Fruit fly (Drosophila melanogaster) whole organism, embryonic: ENCODE measurements around the gene Srr.
A peak's percentile ranks its signal among the peaks of the same experiment; 100 is the strongest.

ENCODE experiments used
- ATbp ChIP-seq: fragments of 200-800 bp; sonication (Bioruptor generic); optimal IDR thresholded peaks from 2 replicates; lab custom pipeline; 2017; ENCODE audit warnings: missing biosample characterization, mild to moderate bottlenecking, missing genetic modification characterization, missing genetic modification reagents
- Abd-B ChIP-seq: fragments of 200-800 bp; sonication (Bioruptor generic); optimal IDR thresholded peaks from 2 replicates; lab custom pipeline; 2018; ENCODE audit warnings: missing biosample characterization, mild to moderate bottlenecking, missing genetic modification characterization, moderate library complexity
- B-H2 ChIP-seq: fragments of 200-800 bp; sonication (Bioruptor generic); optimal IDR thresholded peaks from 2 replicates; lab custom pipeline; 2018; ENCODE audit warnings: missing biosample characterization, mild to moderate bottlenecking, missing genetic modification characterization
- Bgb ChIP-seq: fragments of 200-800 bp; sonication (Bioruptor generic); IDR thresholded peaks from 2 replicates; pipeline ENCODE4 v1.3.6; 2022; ENCODE audit warnings: missing biosample characterization, missing genetic modification characterization; ENCODE audit not compliant: partially characterized antibody
- CG10321 ChIP-seq: fragments of 200-800 bp; sonication (Bioruptor generic); IDR thresholded peaks from 2 replicates; pipeline ENCODE4 v1.3.6; 2022; ENCODE audit warnings: missing biosample characterization, missing genetic modification characterization
- CG10543 ChIP-seq: fragments of 200-800 bp; sonication (Bioruptor generic); optimal IDR thresholded peaks from 3 replicates; lab custom pipeline; 2017; ENCODE audit warnings: missing biosample characterization, mild to moderate bottlenecking, missing genetic modification characterization, moderate library complexity
- CG11723 ChIP-seq: fragments of 200-800 bp; sonication (Bioruptor generic); optimal IDR thresholded peaks from 2 replicates; lab custom pipeline; 2017; ENCODE audit warnings: missing biosample characterization, mild to moderate bottlenecking, missing genetic modification characterization
- CG15011 ChIP-seq: fragments of 200-800 bp; sonication (Bioruptor generic); optimal IDR thresholded peaks from 3 replicates; lab custom pipeline; 2018; ENCODE audit warnings: missing biosample characterization, mild to moderate bottlenecking, missing genetic modification characterization
- CG1832 ChIP-seq: fragments of 200-800 bp; sonication (Bioruptor generic); optimal IDR thresholded peaks from 2 replicates; lab custom pipeline; 2017; ENCODE audit warnings: missing biosample characterization, mild to moderate bottlenecking, missing genetic modification characterization, inconsistent platforms
- CG2202 ChIP-seq: fragments of 200-800 bp; sonication (Bioruptor generic); optimal IDR thresholded peaks from 2 replicates; lab custom pipeline; 2018; ENCODE audit warnings: missing biosample characterization, mild to moderate bottlenecking, missing genetic modification characterization
- CG30020 ChIP-seq: fragments of 200-800 bp; optimal IDR thresholded peaks from 2 replicates; lab custom pipeline; 2019; ENCODE audit warnings: missing biosample characterization, mild to moderate bottlenecking, missing genetic modification characterization, moderate library complexity
- CG30403 ChIP-seq: fragments of 200-800 bp; sonication (Bioruptor generic); optimal IDR thresholded peaks from 3 replicates; lab custom pipeline; 2016; ENCODE audit warnings: missing biosample characterization, missing genetic modification characterization
- CG3065 ChIP-seq: fragments of 200-800 bp; sonication (Bioruptor generic); optimal IDR thresholded peaks from 2 replicates; lab custom pipeline; 2016; ENCODE audit warnings: missing biosample characterization, missing genetic modification characterization
- CG31365 ChIP-seq: fragments of 200-800 bp; sonication (Bioruptor generic); optimal IDR thresholded peaks from 2 replicates; lab custom pipeline; 2018; ENCODE audit warnings: missing biosample characterization, mild to moderate bottlenecking, missing genetic modification characterization
- CG4328 ChIP-seq: fragments of 200-800 bp; sonication (Bioruptor generic); optimal IDR thresholded peaks from 3 replicates; lab custom pipeline; 2017; ENCODE audit warnings: missing biosample characterization, missing genetic modification reagents, missing genetic modification characterization
- CG4404 ChIP-seq: fragments of 200-800 bp; sonication (Bioruptor generic); IDR thresholded peaks from 2 replicates; pipeline ENCODE4 v1.3.6; 2022; ENCODE audit warnings: missing biosample characterization, missing genetic modification characterization
- CG5180 ChIP-seq: fragments of 200-800 bp; sonication (Bioruptor generic); optimal IDR thresholded peaks from 3 replicates; lab custom pipeline; 2017; ENCODE audit warnings: missing biosample characterization, missing genetic modification characterization, mild to moderate bottlenecking, moderate library complexity, missing genetic modification reagents
- CG5245 ChIP-seq: fragments of 200-800 bp; sonication (Bioruptor generic); optimal IDR thresholded peaks from 3 replicates; lab custom pipeline; 2016; ENCODE audit warnings: missing biosample characterization, missing genetic modification characterization
- CG7357 ChIP-seq: fragments of 200-800 bp; sonication (Bioruptor generic); IDR thresholded peaks from 3 replicates; pipeline ENCODE4 v1.3.6; 2022; ENCODE audit warnings: missing biosample characterization, missing genetic modification characterization
- CG8089 ChIP-seq: fragments of 200-800 bp; sonication (Bioruptor generic); optimal IDR thresholded peaks from 3 replicates; lab custom pipeline; 2016; ENCODE audit warnings: missing biosample characterization, missing genetic modification characterization
- CG9437 ChIP-seq: fragments of 200-800 bp; sonication (Bioruptor generic); optimal IDR thresholded peaks from 2 replicates; lab custom pipeline; 2018; ENCODE audit warnings: missing biosample characterization, mild to moderate bottlenecking, missing genetic modification characterization
- CG9876 ChIP-seq: fragments of 200-800 bp; sonication (Bioruptor generic); optimal IDR thresholded peaks from 2 replicates; lab custom pipeline; 2016; ENCODE audit warnings: missing biosample characterization, missing genetic modification characterization
- D19A ChIP-seq: fragments of 200-800 bp; optimal IDR thresholded peaks from 3 replicates; lab custom pipeline; 2019; ENCODE audit warnings: missing biosample characterization, mild to moderate bottlenecking, missing genetic modification characterization, moderate library complexity
- H15 ChIP-seq: fragments of 200-800 bp; sonication (Bioruptor generic); IDR thresholded peaks from 3 replicates; pipeline ENCODE4 v1.3.6; 2022; ENCODE audit warnings: missing biosample characterization, missing genetic modification characterization
- Mad ChIP-seq: fragments of 200-800 bp; sonication (Bioruptor generic); optimal IDR thresholded peaks from 2 replicates; lab custom pipeline; 2016; ENCODE audit warnings: missing biosample characterization, missing genetic modification characterization
- Nf-YC ChIP-seq: fragments of 200-800 bp; optimal IDR thresholded peaks from 3 replicates; lab custom pipeline; 2019; ENCODE audit warnings: missing biosample characterization, mild to moderate bottlenecking, missing genetic modification characterization, moderate library complexity
- Oli ChIP-seq: fragments of 200-800 bp; sonication (Bioruptor generic); optimal IDR thresholded peaks from 2 replicates; lab custom pipeline; 2018; ENCODE audit warnings: missing biosample characterization, mild to moderate bottlenecking, missing genetic modification characterization, moderate library complexity
- Pdp1 ChIP-seq, 2 experiments: fragments of 200-800 bp; sonication (Bioruptor generic); optimal IDR thresholded peaks; 3 replicates each; lab custom pipeline; 2016; ENCODE audit warnings: missing biosample characterization in 2 of 2, missing genetic modification characterization in 2 of 2, mild to moderate bottlenecking in 1 of 2, moderate library complexity in 1 of 2
- Scr ChIP-seq: fragments of 200-800 bp; sonication (Bioruptor generic); IDR thresholded peaks from 2 replicates; pipeline ENCODE4 v1.3.6; 2022; ENCODE audit warnings: missing biosample characterization, missing genetic modification characterization; ENCODE audit not compliant: partially characterized antibody
- Sin3A ChIP-seq: fragments of >200 bp; optimal IDR thresholded peaks from 2 replicates; lab custom pipeline; 2018
- TFAM ChIP-seq: fragments of 200-800 bp; sonication (Bioruptor generic); optimal IDR thresholded peaks from 2 replicates; lab custom pipeline; 2017; ENCODE audit warnings: missing biosample characterization, missing genetic modification characterization, inconsistent platforms
- Taf1 ChIP-seq: fragments of 200-800 bp; sonication (Bioruptor generic); IDR thresholded peaks from 2 replicates; pipeline ENCODE4 v1.3.6; 2022; ENCODE audit warnings: missing biosample characterization, missing genetic modification characterization
- Vsx1 ChIP-seq: fragments of 200-800 bp; sonication (Bioruptor generic); optimal IDR thresholded peaks from 2 replicates; lab custom pipeline; 2017; ENCODE audit warnings: missing biosample characterization, mild to moderate bottlenecking, missing genetic modification characterization, missing genetic modification reagents
- btn ChIP-seq: fragments of 200-800 bp; sonication (Bioruptor generic); optimal IDR thresholded peaks from 2 replicates; lab custom pipeline; 2016; ENCODE audit warnings: missing biosample characterization, missing genetic modification characterization
- cato ChIP-seq: fragments of 200-800 bp; sonication (Bioruptor generic); optimal IDR thresholded peaks from 2 replicates; lab custom pipeline; 2016; ENCODE audit warnings: missing biosample characterization, missing genetic modification characterization, borderline replicate concordance
- ems ChIP-seq: fragments of 200-800 bp; sonication (Bioruptor generic); optimal IDR thresholded peaks from 3 replicates; lab custom pipeline; 2016; ENCODE audit warnings: missing biosample characterization, missing genetic modification characterization
- fu2 ChIP-seq: fragments of 200-800 bp; sonication (Bioruptor generic); optimal IDR thresholded peaks from 2 replicates; lab custom pipeline; 2016; ENCODE audit warnings: missing biosample characterization, missing genetic modification characterization
- gem ChIP-seq: fragments of 200-800 bp; sonication (Bioruptor generic); optimal IDR thresholded peaks from 2 replicates; lab custom pipeline; 2019; ENCODE audit warnings: missing biosample characterization, mild to moderate bottlenecking, missing genetic modification characterization, moderate library complexity
- kay ChIP-seq: fragments of 200-800 bp; sonication (Bioruptor generic); optimal IDR thresholded peaks from 2 replicates; lab custom pipeline; 2016; ENCODE audit warnings: missing biosample characterization, missing genetic modification characterization
- kni ChIP-seq: fragments of 200-800 bp; sonication (Bioruptor generic); optimal IDR thresholded peaks from 3 replicates; lab custom pipeline; 2017; ENCODE audit warnings: mild to moderate bottlenecking, missing biosample characterization, missing genetic modification reagents, missing genetic modification characterization
- nerfin-1 ChIP-seq: fragments of 200-800 bp; sonication (Bioruptor generic); optimal IDR thresholded peaks from 3 replicates; lab custom pipeline; 2019; ENCODE audit warnings: missing biosample characterization, mild to moderate bottlenecking, missing genetic modification characterization, moderate library complexity
- pita ChIP-seq: fragments of 200-800 bp; sonication (Bioruptor generic); optimal IDR thresholded peaks from 2 replicates; lab custom pipeline; 2017; ENCODE audit warnings: missing biosample characterization, mild to moderate bottlenecking, missing genetic modification characterization
- pros ChIP-seq: fragments of 200-800 bp; sonication (Bioruptor generic); optimal IDR thresholded peaks from 3 replicates; lab custom pipeline; 2019; ENCODE audit warnings: missing biosample characterization, mild to moderate bottlenecking, missing genetic modification characterization, moderate library complexity
- run ChIP-seq: fragments of 200-800 bp; sonication (Bioruptor generic); optimal IDR thresholded peaks from 3 replicates; lab custom pipeline; 2018; ENCODE audit warnings: missing biosample characterization, mild to moderate bottlenecking, missing genetic modification characterization
- sens ChIP-seq: fragments of 200-800 bp; sonication (Bioruptor generic); peaks from one replicate; lab custom pipeline; 2016; ENCODE audit warnings: missing biosample characterization, missing genetic modification characterization
- shn ChIP-seq: fragments of 200-800 bp; sonication (Bioruptor generic); optimal IDR thresholded peaks from 3 replicates; lab custom pipeline; 2016; ENCODE audit warnings: missing biosample characterization, missing genetic modification characterization
- vvl ChIP-seq: fragments of 200-800 bp; sonication (Bioruptor generic); IDR thresholded peaks from 2 replicates; pipeline ENCODE4 v1.3.6; 2022; ENCODE audit warnings: missing biosample characterization, missing genetic modification characterization
- wor ChIP-seq: fragments of 200-800 bp; sonication (Bioruptor generic); IDR thresholded peaks from 2 replicates; pipeline ENCODE4 v1.3.6; 2022; ENCODE audit warnings: missing biosample characterization, missing genetic modification characterization
- z ChIP-seq: fragments of 200-800 bp; sonication (Bioruptor generic); IDR thresholded peaks from 3 replicates; pipeline ENCODE4 v1.3.6; 2022; ENCODE audit warnings: missing biosample characterization, missing genetic modification characterization
- zen2 ChIP-seq: fragments of 200-800 bp; sonication (Bioruptor generic); IDR thresholded peaks from 3 replicates; pipeline ENCODE4 v1.3.6; 2022; ENCODE audit warnings: missing biosample characterization, missing genetic modification characterization; ENCODE audit not compliant: partially characterized antibody

The Srr gene

DNA sequence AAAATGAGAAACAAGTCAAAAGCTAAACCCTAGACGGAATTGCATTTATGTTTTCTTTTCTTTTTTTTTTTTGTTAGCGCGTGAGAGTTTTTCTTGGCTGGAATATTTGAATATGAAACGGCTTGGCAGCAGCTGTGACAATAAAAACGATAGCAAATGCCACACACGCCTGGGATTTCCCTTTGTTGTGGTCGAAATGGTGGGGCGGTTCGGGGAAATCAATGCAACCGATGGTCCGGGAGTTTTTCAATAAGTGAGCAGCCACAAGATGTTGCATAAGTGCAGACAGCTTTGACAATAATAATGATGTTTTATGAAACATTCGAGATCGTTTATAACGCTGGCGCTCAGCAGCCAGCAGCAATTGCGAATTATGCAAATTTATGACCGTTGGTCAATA, 11.6 kb downstream of the Srr start (continued):
- TF ChIP-seq CG4328 (no peak), pita (no peak), gem (tag; lab: Kevin White, UChicago) (no peak), CG11723 (GFP tag; lab: Kevin White, UChicago) (no peak), shn (GFP tag; lab: Kevin White, UChicago) (no peak), D19A (tag; lab: Kevin White, UChicago) (no peak), run (tag; lab: Kevin White, UChicago) (peak; percentile 66), fu2 (GFP tag; lab: Kevin White, UChicago) (no peak), Scr (GFP tag; lab: Robert Waterston, UW) (no peak), CG7357 (GFP tag; lab: Robert Waterston, UW) (no peak), ATbp (no peak), zen2 (no peak), pros (no peak), CG15011 (GFP tag; lab: Kevin White, UChicago) (no peak), Pdp1 (GFP tag; optimal IDR thresholded peaks at IDR 0.05; lab: Kevin White, UChicago) (peak in 1 of 2 experiments; percentile 56), CG30020 (tag; lab: Kevin White, UChicago) (no peak), kni (GFP tag; lab: Kevin White, UChicago) (no peak), Abd-B (GFP tag; lab: Kevin White, UChicago) (no peak), Sin3A (lab: Kevin White, UChicago) (no peak), vvl (peak; percentile 61; the same call in 1 of the 2 replicates), CG4404 (GFP tag; lab: Robert Waterston, UW) (no peak), TFAM (GFP tag; lab: Kevin White, UChicago) (no peak), CG10321 (GFP tag; lab: Robert Waterston, UW) (no peak), ems (GFP tag; lab: Kevin White, UChicago) (no peak), Vsx1 (GFP tag; lab: Kevin White, UChicago) (no peak)

DNA sequence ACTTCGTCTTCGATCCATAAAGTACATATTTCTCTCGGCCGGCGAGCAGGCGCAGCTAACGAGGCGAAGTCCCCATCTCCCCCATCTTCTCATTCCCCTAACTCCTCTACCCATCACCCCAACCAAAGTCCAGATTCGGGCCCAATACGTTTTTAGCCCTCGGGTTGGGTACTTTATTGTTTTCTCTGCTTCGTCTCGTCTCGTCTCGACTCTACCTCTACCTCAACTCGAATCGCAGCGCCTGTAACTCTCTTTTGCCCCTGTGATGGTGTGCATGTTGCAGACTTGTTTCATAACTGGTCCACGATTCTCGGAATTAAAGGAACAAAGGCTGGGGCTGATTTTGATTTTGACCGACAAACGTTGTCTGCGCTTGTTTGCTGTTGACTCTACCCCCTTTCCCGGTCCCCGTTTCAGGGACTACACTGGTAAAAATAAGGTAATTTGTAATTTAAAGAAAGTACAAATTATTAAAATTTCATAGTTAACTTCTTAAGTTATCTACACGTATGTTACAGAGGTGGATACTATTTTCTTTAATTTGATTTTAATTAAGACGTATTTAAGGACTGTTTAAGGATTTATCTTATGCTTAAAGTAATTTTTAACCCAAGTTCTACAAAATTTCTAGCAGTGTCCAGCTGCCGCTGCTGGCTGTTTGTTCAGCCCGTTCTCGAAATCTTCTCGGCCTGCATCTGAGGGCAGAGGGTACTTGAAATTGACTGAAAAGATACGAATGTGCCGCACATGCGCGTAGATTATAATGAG, 13.6 kb downstream of the Srr start:
- TF ChIP-seq CG5245 (GFP tag; lab: Kevin White, UChicago): peak; percentile 38
- no peak for TF ChIP-seq Sin3A (lab: Kevin White, UChicago)
- TF ChIP-seq CG5180: peak; percentile 10
- TF ChIP-seq CG31365: no peak
- peak; percentile 42 for TF ChIP-seq nerfin-1 (tag; lab: Kevin White, UChicago)
- peak; percentile 62 for TF ChIP-seq Oli
- peak; percentile 97 for TF ChIP-seq sens (GFP tag; lab: Kevin White, UChicago)
- TF ChIP-seq CG8089 (GFP tag; lab: Kevin White, UChicago): no peak
- no peak for TF ChIP-seq Taf1 (GFP tag; lab: Robert Waterston, UW)
- TF ChIP-seq CG30403 (GFP tag; lab: Kevin White, UChicago): peak; percentile 51
- TF ChIP-seq CG2202 (tag; lab: Kevin White, UChicago): peak; percentile 79
- no peak for TF ChIP-seq Bgb (GFP tag; lab: Robert Waterston, UW)
- TF ChIP-seq CG10543: peak; percentile 6
- no peak for TF ChIP-seq wor (GFP tag; lab: Robert Waterston, UW)
- no peak for TF ChIP-seq Nf-YC (tag; lab: Kevin White, UChicago)
- TF ChIP-seq kay (GFP tag; lab: Kevin White, UChicago): no peak
- no peak for TF ChIP-seq z (GFP tag; lab: Robert Waterston, UW)
- TF ChIP-seq cato (GFP tag; lab: Kevin White, UChicago): no peak
- no peak for TF ChIP-seq H15 (GFP tag; lab: Robert Waterston, UW)
- no peak for TF ChIP-seq CG1832 (GFP tag; lab: Kevin White, UChicago)
- no peak for TF ChIP-seq Mad (GFP tag; lab: Kevin White, UChicago)
- no peak for TF ChIP-seq B-H2 (GFP tag; lab: Kevin White, UChicago)
- peak; percentile 6 for TF ChIP-seq CG3065 (GFP tag; lab: Kevin White, UChicago)
- no peak for TF ChIP-seq CG9876 (GFP tag; lab: Kevin White, UChicago)
- no peak for TF ChIP-seq CG9437
- TF ChIP-seq btn (GFP tag; lab: Kevin White, UChicago): no peak
